Fruit fly (Drosophila melanogaster) whole organism, embryonic: ENCODE results near the gene Pka-C1.

Source experiments
- Ada2b ChIP-seq: fragments of 200-800 bp; sonication (Bioruptor generic); IDR thresholded peaks from 2 replicates; pipeline ENCODE4 v1.3.6; 2022; ENCODE audit warnings: missing biosample characterization, missing genetic modification characterization
- BtbVII ChIP-seq: fragments of 200-800 bp; sonication (Bioruptor generic); optimal IDR thresholded peaks from 3 replicates; lab custom pipeline; 2017; ENCODE audit warnings: missing biosample characterization, mild to moderate bottlenecking, missing genetic modification characterization
- CG10462 ChIP-seq: fragments of 200-800 bp; sonication (Bioruptor generic); optimal IDR thresholded peaks from 2 replicates; lab custom pipeline; 2016; ENCODE audit warnings: missing biosample characterization, missing genetic modification characterization
- CG11093 ChIP-seq: fragments of 200-800 bp; sonication (Bioruptor generic); IDR thresholded peaks from 3 replicates; pipeline ENCODE4 v1.3.6; 2022; ENCODE audit warnings: missing biosample characterization, missing genetic modification characterization
- CG12155 ChIP-seq: fragments of 200-800 bp; sonication (Bioruptor generic); optimal IDR thresholded peaks from 3 replicates; lab custom pipeline; 2016; ENCODE audit warnings: missing biosample characterization, missing genetic modification characterization
- CG12236 ChIP-seq: fragments of 200-800 bp; sonication (Bioruptor generic); optimal IDR thresholded peaks from 2 replicates; lab custom pipeline; 2016; ENCODE audit warnings: missing biosample characterization, missing genetic modification characterization
- CG12659 ChIP-seq: fragments of 200-800 bp; sonication (Bioruptor generic); optimal IDR thresholded peaks from 3 replicates; lab custom pipeline; 2017; ENCODE audit warnings: mild to moderate bottlenecking, missing biosample characterization, missing genetic modification reagents, missing genetic modification characterization
- CG12942 ChIP-seq: fragments of 200-800 bp; sonication (Bioruptor generic); optimal IDR thresholded peaks from 3 replicates; lab custom pipeline; 2016; ENCODE audit warnings: missing biosample characterization, missing genetic modification characterization
- CG14014 ChIP-seq: fragments of 200-800 bp; sonication (Bioruptor generic); IDR thresholded peaks from 2 replicates; pipeline ENCODE4 v1.3.6; 2022; ENCODE audit warnings: missing biosample characterization, missing genetic modification characterization
- CG14667 ChIP-seq: fragments of 200-800 bp; sonication (Bioruptor generic); IDR thresholded peaks from 2 replicates; pipeline ENCODE4 v1.3.6; 2022; ENCODE audit warnings: missing biosample characterization, missing genetic modification characterization
- CG16779 ChIP-seq: fragments of 200-800 bp; sonication (Bioruptor generic); IDR thresholded peaks from 2 replicates; pipeline ENCODE4 v1.3.6; 2022; ENCODE audit warnings: missing biosample characterization, missing genetic modification characterization
- CG17186 ChIP-seq: fragments of 200-800 bp; sonication (Bioruptor generic); optimal IDR thresholded peaks from 3 replicates; lab custom pipeline; 2017; ENCODE audit warnings: missing biosample characterization, missing genetic modification reagents, missing genetic modification characterization
- CG17568 ChIP-seq: fragments of 200-800 bp; sonication (Bioruptor generic); optimal IDR thresholded peaks from 2 replicates; lab custom pipeline; 2018; ENCODE audit warnings: missing biosample characterization, mild to moderate bottlenecking, missing genetic modification characterization, moderate library complexity
- CG17612 ChIP-seq: fragments of 200-800 bp; sonication (Bioruptor generic); IDR thresholded peaks from 2 replicates; pipeline ENCODE4 v1.3.6; 2022; ENCODE audit warnings: missing biosample characterization, missing genetic modification characterization
- CG17912 ChIP-seq: fragments of 200-800 bp; sonication (Bioruptor generic); optimal IDR thresholded peaks from 2 replicates; lab custom pipeline; 2018; ENCODE audit warnings: missing biosample characterization, mild to moderate bottlenecking, missing genetic modification characterization
- CG2129 ChIP-seq: fragments of 200-800 bp; sonication (Bioruptor generic); IDR thresholded peaks from 2 replicates; pipeline ENCODE4 v1.3.6; 2022; ENCODE audit warnings: missing biosample characterization, missing genetic modification characterization; ENCODE audit not compliant: partially characterized antibody
- CG32772 ChIP-seq: fragments of 200-800 bp; sonication (Bioruptor generic); IDR thresholded peaks from 2 replicates; pipeline ENCODE4 v1.3.6; 2022; ENCODE audit warnings: missing biosample characterization, missing genetic modification characterization
- CG33557 ChIP-seq: fragments of 200-800 bp; sonication (Bioruptor generic); optimal IDR thresholded peaks from 2 replicates; lab custom pipeline; 2019; ENCODE audit warnings: missing biosample characterization, mild to moderate bottlenecking, missing genetic modification characterization, moderate library complexity
- CG6765 ChIP-seq: fragments of 200-800 bp; sonication (Bioruptor generic); optimal IDR thresholded peaks from 3 replicates; lab custom pipeline; 2017; ENCODE audit warnings: missing biosample characterization, mild to moderate bottlenecking, missing genetic modification characterization
- CG7271 ChIP-seq: fragments of 200-800 bp; sonication (Bioruptor generic); optimal IDR thresholded peaks from 2 replicates; lab custom pipeline; 2018; ENCODE audit warnings: missing biosample characterization, mild to moderate bottlenecking, missing genetic modification characterization, moderate library complexity
- CG7357 ChIP-seq: fragments of 200-800 bp; sonication (Bioruptor generic); IDR thresholded peaks from 3 replicates; pipeline ENCODE4 v1.3.6; 2022; ENCODE audit warnings: missing biosample characterization, missing genetic modification characterization
- CG7963 ChIP-seq: fragments of 200-800 bp; sonication (Bioruptor generic); IDR thresholded peaks from 3 replicates; pipeline ENCODE4 v1.3.6; 2022; ENCODE audit warnings: missing biosample characterization, missing genetic modification characterization; ENCODE audit not compliant: partially characterized antibody
- CG9215 ChIP-seq: fragments of 200-800 bp; sonication (Bioruptor generic); IDR thresholded peaks from 2 replicates; pipeline ENCODE4 v1.3.6; 2022; ENCODE audit warnings: missing biosample characterization, missing genetic modification characterization
- Ets65A ChIP-seq: fragments of 200-800 bp; sonication (Bioruptor generic); peaks from one replicate; lab custom pipeline; 2016; ENCODE audit warnings: missing biosample characterization, missing genetic modification characterization
- HmgD ChIP-seq: fragments of 200-800 bp; sonication (Bioruptor generic); optimal IDR thresholded peaks from 3 replicates; lab custom pipeline; 2016; ENCODE audit warnings: missing biosample characterization, missing genetic modification characterization
- HmgZ ChIP-seq: fragments of 200-800 bp; sonication (Bioruptor generic); optimal IDR thresholded peaks from 2 replicates; lab custom pipeline; 2018; ENCODE audit warnings: missing biosample characterization, mild to moderate bottlenecking, missing genetic modification characterization
- Lim3 ChIP-seq: fragments of 200-800 bp; sonication (Bioruptor generic); IDR thresholded peaks from 2 replicates; pipeline ENCODE4 v1.3.6; 2022; ENCODE audit warnings: missing biosample characterization, missing genetic modification characterization
- Med ChIP-seq: fragments of 200-800 bp; sonication (Bioruptor generic); peaks from one replicate; lab custom pipeline; 2016; ENCODE audit warnings: missing biosample characterization, missing genetic modification characterization, mild to moderate bottlenecking, inconsistent platforms, moderate library complexity
- Mes4 ChIP-seq: fragments of 200-800 bp; sonication (Bioruptor generic); optimal IDR thresholded peaks from 2 replicates; lab custom pipeline; 2016; ENCODE audit warnings: missing biosample characterization, missing genetic modification characterization
- Oaz ChIP-seq: fragments of 200-800 bp; sonication (Bioruptor generic); IDR thresholded peaks from 2 replicates; pipeline ENCODE4 v1.3.6; 2022; ENCODE audit warnings: missing biosample characterization, missing genetic modification characterization
- Rfx ChIP-seq: fragments of 200-800 bp; sonication (Bioruptor generic); IDR thresholded peaks from 2 replicates; pipeline ENCODE4 v1.3.6; 2022; ENCODE audit warnings: missing biosample characterization, missing genetic modification characterization
- Scr ChIP-seq: fragments of 200-800 bp; sonication (Bioruptor generic); IDR thresholded peaks from 2 replicates; pipeline ENCODE4 v1.3.6; 2022; ENCODE audit warnings: missing biosample characterization, missing genetic modification characterization; ENCODE audit not compliant: partially characterized antibody
- Sry-δ ChIP-seq: fragments of 200-800 bp; sonication (Bioruptor generic); optimal IDR thresholded peaks from 2 replicates; lab custom pipeline; 2016; ENCODE audit warnings: missing biosample characterization, missing genetic modification characterization
- Ssrp ChIP-seq: fragments of 200-800 bp; sonication (Bioruptor generic); optimal IDR thresholded peaks from 2 replicates; lab custom pipeline; 2018; ENCODE audit warnings: missing biosample characterization, mild to moderate bottlenecking, missing genetic modification characterization, moderate library complexity
- ab ChIP-seq: fragments of 200-800 bp; sonication (Bioruptor generic); optimal IDR thresholded peaks from 2 replicates; lab custom pipeline; 2016; ENCODE audit warnings: missing biosample characterization, missing genetic modification characterization
- abd-A ChIP-seq: fragments of 200-800 bp; sonication (Bioruptor generic); optimal IDR thresholded peaks from 3 replicates; lab custom pipeline; 2019; ENCODE audit warnings: missing biosample characterization, mild to moderate bottlenecking, missing genetic modification characterization, moderate library complexity
- bcd ChIP-seq: fragments of 200-800 bp; sonication (Bioruptor generic); optimal IDR thresholded peaks from 2 replicates; lab custom pipeline; 2017; ENCODE audit warnings: missing biosample characterization, mild to moderate bottlenecking, missing genetic modification characterization
- btn ChIP-seq: fragments of 200-800 bp; sonication (Bioruptor generic); optimal IDR thresholded peaks from 2 replicates; lab custom pipeline; 2016; ENCODE audit warnings: missing biosample characterization, missing genetic modification characterization
- cas ChIP-seq: fragments of 200-800 bp; sonication (Bioruptor generic); IDR thresholded peaks from 2 replicates; pipeline ENCODE4 v1.3.6; 2022; ENCODE audit warnings: missing biosample characterization, missing genetic modification characterization
- chinmo ChIP-seq: fragments of 200-800 bp; sonication (Bioruptor generic); IDR thresholded peaks from 4 replicates; pipeline ENCODE4 v1.3.6; 2022; ENCODE audit warnings: missing biosample characterization, missing genetic modification characterization; ENCODE audit not compliant: partially characterized antibody
- crol ChIP-seq: fragments of 200-800 bp; sonication (Bioruptor generic); IDR thresholded peaks from 2 replicates; pipeline ENCODE4 v1.3.6; 2022; ENCODE audit warnings: missing biosample characterization, missing genetic modification characterization
- dan ChIP-seq: fragments of 200-800 bp; sonication (Bioruptor generic); IDR thresholded peaks from 2 replicates; pipeline ENCODE4 v1.3.6; 2022; ENCODE audit warnings: missing biosample characterization, missing genetic modification characterization
- disco-r ChIP-seq: fragments of 200-800 bp; sonication (Bioruptor generic); optimal IDR thresholded peaks from 2 replicates; lab custom pipeline; 2016; ENCODE audit warnings: missing biosample characterization, missing genetic modification characterization
- her ChIP-seq: fragments of 200-800 bp; sonication (Bioruptor generic); optimal IDR thresholded peaks from 2 replicates; lab custom pipeline; 2016; ENCODE audit warnings: missing biosample characterization, missing genetic modification characterization
- kni ChIP-seq: fragments of 200-800 bp; sonication (Bioruptor generic); optimal IDR thresholded peaks from 3 replicates; lab custom pipeline; 2017; ENCODE audit warnings: mild to moderate bottlenecking, missing biosample characterization, missing genetic modification reagents, missing genetic modification characterization
- pb ChIP-seq: fragments of 200-800 bp; sonication (Bioruptor generic); optimal IDR thresholded peaks from 3 replicates; lab custom pipeline; 2016; ENCODE audit warnings: missing biosample characterization, missing genetic modification characterization
- pho ChIP-seq: fragments of 200-800 bp; sonication (Bioruptor generic); optimal IDR thresholded peaks from 2 replicates; lab custom pipeline; 2016; ENCODE audit warnings: missing biosample characterization, missing genetic modification characterization
- ro ChIP-seq: fragments of 200-800 bp; sonication (Bioruptor generic); IDR thresholded peaks from 2 replicates; pipeline ENCODE4 v1.3.6; 2022; ENCODE audit warnings: missing biosample characterization, missing genetic modification characterization
- seq ChIP-seq: fragments of 200-800 bp; sonication (Bioruptor generic); IDR thresholded peaks from 2 replicates; pipeline ENCODE4 v1.3.6; 2022; ENCODE audit warnings: missing biosample characterization, missing genetic modification characterization
- ssp ChIP-seq: fragments of 200-800 bp; sonication (Bioruptor generic); IDR thresholded peaks from 2 replicates; pipeline ENCODE4 v1.3.6; 2022; ENCODE audit warnings: missing biosample characterization, missing genetic modification characterization
- toy ChIP-seq: fragments of 200-800 bp; sonication (Bioruptor generic); IDR thresholded peaks from 2 replicates; pipeline ENCODE4 v1.3.6; 2022; ENCODE audit warnings: missing biosample characterization, missing genetic modification characterization
- zf30C ChIP-seq: fragments of 200-800 bp; sonication (Bioruptor generic); optimal IDR thresholded peaks from 3 replicates; lab custom pipeline; 2018; ENCODE audit warnings: missing biosample characterization, mild to moderate bottlenecking, missing genetic modification characterization

The Pka-C1 gene

dm6 chr2L:9700454-9700853 lies 1.4 kb upstream of the Pka-C1 start, which contains the start of gene pelo (continued):
- TF ChIP-seq HmgZ (tag; lab: Kevin White, UChicago) (peak; percentile 86), Med (GFP tag; lab: Kevin White, UChicago) (peak; percentile 81), CG7271 (peak; percentile 31), CG17186 (GFP tag; lab: Kevin White, UChicago) (peak; percentile 11), ab (GFP tag; lab: Kevin White, UChicago) (no peak), cas (GFP tag; lab: Robert Waterston, UW) (no peak), HmgD (GFP tag; lab: Kevin White, UChicago) (no peak), ro (GFP tag; lab: Robert Waterston, UW) (no peak), disco-r (no peak), her (GFP tag; lab: Kevin White, UChicago) (no peak), btn (GFP tag; lab: Kevin White, UChicago) (no peak), CG7357 (GFP tag; lab: Robert Waterston, UW) (no peak), CG7963 (GFP tag; lab: Robert Waterston, UW) (no peak), Ssrp (tag; lab: Kevin White, UChicago) (peak; percentile 63), seq (GFP tag; lab: Robert Waterston, UW) (peak; percentile 48; the same call in 1 of the 2 replicates), CG14667 (GFP tag; lab: Robert Waterston, UW) (no peak), Ets65A (peak; percentile 89), pb (GFP tag; lab: Kevin White, UChicago) (no peak), Scr (GFP tag; lab: Robert Waterston, UW) (no peak), Lim3 (GFP tag; lab: Robert Waterston, UW) (no peak), crol (no peak), Oaz (GFP tag; lab: Robert Waterston, UW) (no peak), zf30C (GFP tag; lab: Kevin White, UChicago) (no peak), CG10462 (GFP tag; lab: Kevin White, UChicago) (no peak), CG16779 (GFP tag; lab: Robert Waterston, UW) (no peak), bcd (peak; percentile 75), CG6765 (GFP tag; lab: Kevin White, UChicago) (peak; percentile 41), Ada2b (peak; percentile 29; the same call in 1 of the 2 replicates), Rfx (GFP tag; lab: Robert Waterston, UW) (peak; percentile 72), kni (peak; percentile 1), CG12155 (GFP tag; lab: Kevin White, UChicago) (peak; percentile 68), CG12236 (GFP tag; lab: Kevin White, UChicago) (no peak), CG2129 (GFP tag; lab: Robert Waterston, UW) (no peak), CG11093 (0 out of 3 replicates have a peak, but pooled peaks have one; percentile 43), CG33557 (GFP tag; lab: Kevin White, UChicago) (peak; percentile 31), chinmo (GFP tag; lab: Robert Waterston, UW) (no peak), CG9215 (GFP tag; lab: Robert Waterston, UW) (no peak; the same call in 1 of the 2 replicates), dan (GFP tag; lab: Robert Waterston, UW) (no peak), CG14014 (peak; percentile 58; the same call in 1 of the 2 replicates), CG17912 (no peak), abd-A (no peak), Sry-δ (GFP tag; lab: Kevin White, UChicago) (no peak), ssp (GFP tag; lab: Robert Waterston, UW) (peak; percentile 55; the same call in 1 of the 2 replicates), pho (GFP tag; lab: Kevin White, UChicago) (no peak), CG12942 (GFP tag; lab: Kevin White, UChicago) (peak; percentile 41), CG17568 (GFP tag; lab: Kevin White, UChicago) (peak; percentile 28), CG32772 (GFP tag; lab: Robert Waterston, UW) (peak; percentile 49; the same call in 1 of the 2 replicates), CG17612 (GFP tag; lab: Robert Waterston, UW) (0 out of 2 replicates have a peak, but pooled peaks have one; percentile 29), BtbVII (GFP tag; lab: Kevin White, UChicago) (peak; percentile 34), toy (GFP tag; lab: Robert Waterston, UW) (no peak), CG12659 (GFP tag; lab: Kevin White, UChicago) (peak; percentile 79), Mes4 (GFP tag; lab: Kevin White, UChicago) (no peak)
